Fruit fly (Drosophila melanogaster): ENCODE results near the gene gpp.

The gpp gene

dm6 chr3R:6467646-6468350 lies 61.1 kb downstream of the gpp start:
- TF ChIP-seq CG8478 (optimal IDR thresholded peaks at IDR 0.05) (no peak), CTCF (optimal IDR thresholded peaks at IDR 0.05) (no peak)

dm6 chr3R:6468351-6468685 lies 61.7 kb downstream of the gpp start, which contains the start of gene Neurochondrin:
Gene Neurochondrin, plus strand, starts transcription at chr3R:6468437.
- TF ChIP-seq CTCF (optimal IDR thresholded peaks at IDR 0.05): no peak
- no peak for TF ChIP-seq CG8478 (optimal IDR thresholded peaks at IDR 0.05)

dm6 chr3R:6474430-6474829 lies 67.8 kb downstream of the gpp start:
- TF ChIP-seq CTCF (optimal IDR thresholded peaks at IDR 0.05): no peak
- no peak for TF ChIP-seq CG8478 (optimal IDR thresholded peaks at IDR 0.05)

dm6 chr3R:6476429-6476828 lies 69.8 kb downstream of the gpp start:
- TF ChIP-seq CTCF (optimal IDR thresholded peaks at IDR 0.05): no peak
- no peak for TF ChIP-seq CG8478 (optimal IDR thresholded peaks at IDR 0.05)

- TF ChIP-seq CG8478 (optimal IDR thresholded peaks at IDR 0.05) (no peak), CTCF (optimal IDR thresholded peaks at IDR 0.05) (no peak)
These were observed 71.3 kb downstream of the gpp start, which contains the start of gene CG15186 for dm6 chr3R:6477877-6478361. Gene CG15186, plus strand, starts transcription at chr3R:6478311.

- TF ChIP-seq CG8478 (optimal IDR thresholded peaks at IDR 0.05): no peak
- TF ChIP-seq CTCF (optimal IDR thresholded peaks at IDR 0.05): no peak
These were observed 75.2 kb downstream of the gpp start for dm6 chr3R:6481740-6482443.

- TF ChIP-seq CG8478 (optimal IDR thresholded peaks at IDR 0.05) (no peak), CTCF (optimal IDR thresholded peaks at IDR 0.05) (no peak)
These were observed 89.3 kb downstream of the gpp start for dm6 chr3R:6495938-6496337.
